Worm (Caenorhabditis elegans) whole organism, L1 larva: ENCODE measurements around the gene VM106R.1.

ENCODE experiments used
- aha-1 ChIP-seq: fragments of 150-350 bp; optimal IDR thresholded peaks from 2 replicates; lab custom pipeline; 2014; ENCODE audit warnings: missing biosample characterization, missing genetic modification characterization
- efl-3 ChIP-seq: fragments of 200-800 bp; sonication (Bioruptor generic); optimal IDR thresholded peaks from 2 replicates; lab custom pipeline; 2018; ENCODE audit warnings: mild to moderate bottlenecking, missing genetic modification characterization, missing compliant biosample characterization
- elt-3 ChIP-seq, 6 experiments: fragments of 150-350 bp in 1 of 6; sonication (generic microtip); optimal IDR thresholded peaks; 2 replicates each; lab custom pipeline; 2017 to 2018; ENCODE audit warnings: missing biosample characterization in 6 of 6, missing genetic modification characterization in 6 of 6, inconsistent platforms in 1 of 6
- ets-5 ChIP-seq: fragments of 200-800 bp; sonication (Bioruptor generic); IDR thresholded peaks from 2 replicates; pipeline ENCODE4 v1.3.6; 2022; ENCODE audit warnings: missing genetic modification characterization, missing compliant biosample characterization
- isw-1 ChIP-seq: fragments of 200-800 bp; sonication (Bioruptor generic); IDR thresholded peaks from 2 replicates; pipeline ENCODE4 v1.3.6; 2022; ENCODE audit warnings: missing genetic modification characterization, missing compliant biosample characterization
- nhr-90 ChIP-seq: sonication (generic microtip); optimal IDR thresholded peaks from 2 replicates; lab custom pipeline; 2016; ENCODE audit warnings: mild to moderate bottlenecking, missing genetic modification characterization, missing compliant biosample characterization; ENCODE audit not compliant: poor library complexity
- tbx-2 ChIP-seq: sonication (generic microtip); optimal IDR thresholded peaks from 2 replicates; lab custom pipeline; 2016; ENCODE audit warnings: missing genetic modification characterization, missing compliant biosample characterization
- unc-130 ChIP-seq: fragments of 150-350 bp; optimal IDR thresholded peaks from 2 replicates; lab custom pipeline; 2017; ENCODE audit warnings: missing biosample characterization, missing genetic modification characterization, inconsistent platforms

ce11 chrII:10819928-10820423 is 9.0 kb downstream of the VM106R.1 start, which contains the start of gene R06F6.8:
- TF ChIP-seq ets-5 (GFP tag; lab: Robert Waterston, UW), result no peak
- no peak for TF ChIP-seq isw-1 (GFP tag; lab: Robert Waterston, UW)
- TF ChIP-seq aha-1 (tag; lab: Kevin White, UChicago), result no peak
- TF ChIP-seq efl-3 (GFP tag; lab: Kevin White, UChicago), result no peak
- TF ChIP-seq tbx-2 (tag; lab: Kevin White, UChicago), result no peak
- TF ChIP-seq nhr-90 (tag; lab: Kevin White, UChicago), result no peak
- TF ChIP-seq unc-130 (tag; lab: Kevin White, UChicago), result peak; percentile 23
- peak in 1 of 6 experiments; percentile 22 for TF ChIP-seq elt-3 (tag; optimal IDR thresholded peaks at IDR 0.05; lab: Kevin White, UChicago)
